Fruit fly (Drosophila melanogaster): ENCODE measurements around the gene Eig71Ee.

The Eig71Ee gene

DNA sequence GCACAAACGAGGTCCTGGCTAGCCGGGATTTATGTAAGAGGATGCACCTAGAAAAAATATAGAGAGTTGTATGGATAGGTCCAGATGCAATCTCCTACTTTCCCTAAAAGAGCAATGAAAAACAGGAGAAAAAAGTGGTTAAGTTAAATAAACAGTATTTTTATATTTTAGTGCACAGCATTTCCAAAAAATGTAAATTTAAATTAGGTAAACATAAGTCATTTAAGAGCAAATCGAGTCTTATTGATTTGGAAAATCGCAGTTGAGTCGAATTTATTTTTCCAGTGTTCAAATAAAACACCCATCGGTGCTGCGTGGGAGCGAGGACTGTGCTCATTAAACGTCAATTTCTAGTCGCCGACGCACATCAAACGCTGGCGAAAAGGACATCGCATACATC is 9.9 kb upstream of the Eig71Ee start (continued):
- TF ChIP-seq CG4404 (GFP tag; IDR thresholded peaks at IDR 0.05) (peak; percentile 55), CG10979 (tag; optimal IDR thresholded peaks at IDR 0.05) (peak; percentile 5)

DNA sequence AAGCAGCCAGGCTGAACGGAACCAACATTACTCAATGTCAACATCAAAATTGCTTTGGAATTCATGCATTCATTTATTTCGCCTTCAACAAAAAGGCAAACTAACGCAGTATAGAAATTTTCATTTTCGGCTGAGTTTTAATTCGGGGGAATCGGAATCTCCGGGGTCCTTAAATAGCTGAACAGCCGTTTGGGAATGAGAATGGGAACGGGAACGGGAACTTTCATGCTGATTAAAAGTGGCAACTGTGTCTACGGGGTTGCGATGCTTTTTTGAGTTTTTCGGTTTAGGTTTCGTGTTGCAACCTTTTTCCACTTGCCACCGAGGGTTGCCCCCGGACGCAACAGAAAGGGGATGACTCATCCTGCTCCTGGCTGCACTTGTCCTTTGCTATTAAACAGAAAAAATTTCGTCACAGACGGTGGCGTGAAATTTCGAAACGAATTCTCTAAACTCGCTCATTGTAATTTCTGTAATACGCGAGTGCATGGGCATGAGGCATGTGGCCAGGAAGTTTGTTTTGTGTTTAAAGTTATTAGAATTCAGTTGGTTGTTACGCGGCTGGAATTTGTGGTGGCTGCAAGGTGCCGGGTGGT is 8.5 kb upstream of the Eig71Ee start:
- TF ChIP-seq maf-S (GFP tag; optimal IDR thresholded peaks at IDR 0.05) (no peak), CG1603 (tag; optimal IDR thresholded peaks at IDR 0.05) (no peak), sd (tag; optimal IDR thresholded peaks at IDR 0.05) (peak; percentile 53), CG12155 (GFP tag; optimal IDR thresholded peaks at IDR 0.05) (no peak), gsb-n (tag; optimal IDR thresholded peaks at IDR 0.05) (peak; percentile 71), stc (GFP tag; IDR thresholded peaks at IDR 0.05) (no peak), CG6791 (GFP tag; IDR thresholded peaks at IDR 0.05; ENCODE audit: partially characterized antibody) (0 out of 3 replicates have a peak, but pooled peaks have one; percentile 22), ap (GFP tag; IDR thresholded peaks at IDR 0.05) (no peak), nmo (GFP tag; optimal IDR thresholded peaks at IDR 0.05) (peak; percentile 10), CG6765 (GFP tag; optimal IDR thresholded peaks at IDR 0.05) (no peak), nerfin-1 (tag; optimal IDR thresholded peaks at IDR 0.05) (peak; percentile 99), Rx (GFP tag; IDR thresholded peaks at IDR 0.05) (0 out of 2 replicates have a peak, but pooled peaks have one; percentile 15)

DNA sequence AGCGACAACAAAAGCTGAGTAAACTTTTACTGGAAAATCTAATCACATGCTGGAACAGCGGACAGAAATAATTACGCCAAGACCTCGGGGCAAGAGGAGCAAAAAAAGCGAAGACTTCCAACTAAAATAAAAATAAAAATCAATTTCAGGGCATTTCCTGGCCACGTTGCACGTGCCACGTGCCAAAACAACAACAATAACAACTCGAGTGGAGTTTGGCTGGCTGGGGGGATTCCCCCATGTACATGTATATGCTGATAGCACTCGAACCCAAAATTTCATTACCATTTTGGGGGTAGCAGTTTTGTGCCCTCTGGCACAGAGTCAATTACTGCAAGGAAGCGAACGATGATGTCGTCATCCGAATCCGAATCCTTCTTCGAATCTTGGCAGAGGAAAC is 6.7 kb upstream of the Eig71Ee start:
- TF ChIP-seq z (GFP tag; IDR thresholded peaks at IDR 0.05) = peak; percentile 66; the same call in 2 of the 3 replicates
- no peak for TF ChIP-seq Dip2 (GFP tag; IDR thresholded peaks at IDR 0.05)
- TF ChIP-seq NC2β (GFP tag; optimal IDR thresholded peaks at IDR 0.05) = no peak
- no peak for TF ChIP-seq Nf-YB (GFP tag; optimal IDR thresholded peaks at IDR 0.05)
- no peak for TF ChIP-seq CG12391 (tag; optimal IDR thresholded peaks at IDR 0.05)
- no peak for TF ChIP-seq gsb (GFP tag; IDR thresholded peaks at IDR 0.05)
- no peak for TF ChIP-seq Nf-YC (tag; optimal IDR thresholded peaks at IDR 0.05)
- no peak for TF ChIP-seq shn (GFP tag; optimal IDR thresholded peaks at IDR 0.05)
- no peak for TF ChIP-seq lilli (GFP tag; optimal IDR thresholded peaks at IDR 0.05)
- TF ChIP-seq CG4360 (GFP tag; IDR thresholded peaks at IDR 0.05) = peak; percentile 81
- TF ChIP-seq sens (GFP tag) = peak; percentile 68
- peak; percentile 92 for TF ChIP-seq Hey (tag; optimal IDR thresholded peaks at IDR 0.05)
- peak; percentile 12 for TF ChIP-seq CG18599 (GFP tag; optimal IDR thresholded peaks at IDR 0.05)
- TF ChIP-seq da (GFP tag; optimal IDR thresholded peaks at IDR 0.05) = no peak
- TF ChIP-seq mld (GFP tag; IDR thresholded peaks at IDR 0.05; ENCODE audit: partially characterized antibody) = 0 out of 3 replicates have a peak, but pooled peaks have one; percentile 18
- TF ChIP-seq stc (GFP tag; IDR thresholded peaks at IDR 0.05) = no peak

DNA sequence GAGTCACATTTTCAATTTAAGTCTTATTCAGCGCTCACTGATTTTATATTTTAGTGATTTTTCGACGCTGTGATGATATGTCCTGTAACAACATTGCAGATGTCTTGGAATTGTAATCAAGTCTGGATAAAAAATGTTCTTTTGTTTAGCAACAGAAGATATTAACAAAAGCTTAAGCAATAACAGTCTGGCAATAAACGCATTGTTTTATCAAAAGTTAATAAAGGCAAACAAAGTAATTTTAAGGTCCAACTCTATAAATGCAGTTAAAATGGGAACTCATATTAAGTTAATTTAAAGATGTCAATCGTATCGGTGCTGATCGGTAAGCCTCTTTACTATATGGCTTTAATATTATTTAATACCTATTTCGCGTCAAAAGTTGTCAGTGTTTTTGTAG is 5.8 kb upstream of the Eig71Ee start, which contains the start of gene CG43082:
TSS of gene CG43082 (plus strand) at position 301 of the 400 bp plus-strand sequence.
- TF ChIP-seq ftz-f1 (GFP tag; optimal IDR thresholded peaks at IDR 0.05) (no peak), bigmax (GFP tag; optimal IDR thresholded peaks at IDR 0.05) (no peak), cwo (GFP tag; optimal IDR thresholded peaks at IDR 0.05) (no peak), PHDP (tag; optimal IDR thresholded peaks at IDR 0.05) (no peak), CG18599 (GFP tag; optimal IDR thresholded peaks at IDR 0.05) (no peak), ind (GFP tag; optimal IDR thresholded peaks at IDR 0.05) (no peak), CG10565 (GFP tag; optimal IDR thresholded peaks at IDR 0.05) (no peak), al (GFP tag; IDR thresholded peaks at IDR 0.05) (no peak), CG18011 (GFP tag; optimal IDR thresholded peaks at IDR 0.05) (no peak), Chrac-16 (GFP tag; optimal IDR thresholded peaks at IDR 0.05) (no peak), vvl (GFP tag; IDR thresholded peaks at IDR 0.05) (no peak)
